Fruit fly (Drosophila melanogaster): ENCODE data around the gene GstD7.
A peak's percentile ranks its signal among the peaks of the same experiment; 100 is the strongest.

GstD7 gene

DNA sequence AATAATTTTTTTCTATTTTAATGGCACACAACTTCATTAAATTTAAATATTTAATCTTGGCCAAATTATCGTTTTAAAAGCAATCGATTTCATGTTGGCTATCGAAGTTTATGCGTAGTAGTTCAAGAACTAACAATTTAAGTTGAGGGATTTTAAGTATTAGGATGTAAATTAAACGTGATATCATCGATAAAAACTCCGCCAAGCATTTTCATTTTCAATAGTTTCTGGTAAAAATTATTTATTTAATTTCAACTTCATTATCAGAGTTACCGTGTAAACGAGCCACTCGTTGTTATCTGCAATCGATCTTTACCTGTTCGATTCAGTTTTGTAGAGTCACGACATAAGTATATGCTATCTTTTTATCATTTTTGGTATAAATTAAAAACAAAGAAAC, 24.6 kb downstream of the GstD7 start (continued):
- TF ChIP-seq net (GFP tag; optimal IDR thresholded peaks at IDR 0.05) (peak; percentile 94), Ets21C (GFP tag; optimal IDR thresholded peaks at IDR 0.05) (peak; percentile 92), esn (GFP tag; optimal IDR thresholded peaks at IDR 0.05) (peak; percentile 98), CG15336 (GFP tag; IDR thresholded peaks at IDR 0.05) (peak; percentile 95), Gug (GFP tag; IDR thresholded peaks at IDR 0.05) (peak; percentile 85), pdm3 (GFP tag; optimal IDR thresholded peaks at IDR 0.05) (peak; percentile 93), CG9139 (GFP tag; optimal IDR thresholded peaks at IDR 0.05) (peak; percentile 96), CG3032 (tag; optimal IDR thresholded peaks at IDR 0.05) (peak; percentile 98), Smox (GFP tag; optimal IDR thresholded peaks at IDR 0.05) (peak; percentile 96), cyc (GFP tag; optimal IDR thresholded peaks at IDR 0.05) (peak; percentile 99), Sox102F (GFP tag; optimal IDR thresholded peaks at IDR 0.05) (peak; percentile 98), CG11762 (GFP tag; optimal IDR thresholded peaks at IDR 0.05; ENCODE audit: insufficient read depth) (peak; percentile 99), CG8319 (GFP tag; optimal IDR thresholded peaks at IDR 0.05) (peak; percentile 94), CG10631 (GFP tag; optimal IDR thresholded peaks at IDR 0.05) (peak; percentile 91), CG1621 (tag; optimal IDR thresholded peaks at IDR 0.05) (peak; percentile 94), Hr38 (GFP tag; optimal IDR thresholded peaks at IDR 0.05) (no peak), Lpt (GFP tag; optimal IDR thresholded peaks at IDR 0.05) (peak; percentile 81), OdsH (GFP tag; optimal IDR thresholded peaks at IDR 0.05) (peak; percentile 95), CG3919 (GFP tag; optimal IDR thresholded peaks at IDR 0.05) (peak; percentile 100), vri (GFP tag; optimal IDR thresholded peaks at IDR 0.05) (peak; percentile 95), spab (GFP tag; optimal IDR thresholded peaks at IDR 0.05) (peak; percentile 98), fkh (GFP tag; optimal IDR thresholded peaks at IDR 0.05) (peak; percentile 73), lz (GFP tag; optimal IDR thresholded peaks at IDR 0.05) (peak; percentile 97), CG6854 (GFP tag; optimal IDR thresholded peaks at IDR 0.05) (peak; percentile 99), fd85E (GFP tag; optimal IDR thresholded peaks at IDR 0.05) (peak; percentile 97), CG11902 (GFP tag; optimal IDR thresholded peaks at IDR 0.05) (peak; percentile 96)

DNA sequence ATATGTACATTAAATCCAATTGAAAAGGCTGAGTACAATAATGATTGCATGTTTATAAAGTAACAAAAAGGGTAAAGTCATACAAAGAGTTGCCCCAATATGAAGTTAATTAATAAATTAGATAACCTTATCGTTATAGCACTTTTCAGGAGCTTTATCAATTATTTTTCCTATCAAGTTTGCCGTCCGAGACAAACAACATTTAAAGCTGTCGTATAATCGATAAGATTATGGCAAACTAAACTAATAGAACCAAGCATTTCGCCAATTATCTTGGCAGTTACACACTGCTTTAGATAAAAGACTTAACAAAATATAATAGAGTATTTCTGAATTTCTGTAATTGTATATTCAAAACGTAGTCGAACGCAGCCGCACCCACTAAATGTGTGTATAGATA, 26.8 kb downstream of the GstD7 start:
- TF ChIP-seq CG31627 (GFP tag; optimal IDR thresholded peaks at IDR 0.05), result no peak
- TF ChIP-seq fd59A (GFP tag; optimal IDR thresholded peaks at IDR 0.05), result no peak
- TF ChIP-seq vri (GFP tag; optimal IDR thresholded peaks at IDR 0.05), result peak; percentile 18
- TF ChIP-seq Eip93F (GFP tag; optimal IDR thresholded peaks at IDR 0.05), result peak; percentile 26

DNA sequence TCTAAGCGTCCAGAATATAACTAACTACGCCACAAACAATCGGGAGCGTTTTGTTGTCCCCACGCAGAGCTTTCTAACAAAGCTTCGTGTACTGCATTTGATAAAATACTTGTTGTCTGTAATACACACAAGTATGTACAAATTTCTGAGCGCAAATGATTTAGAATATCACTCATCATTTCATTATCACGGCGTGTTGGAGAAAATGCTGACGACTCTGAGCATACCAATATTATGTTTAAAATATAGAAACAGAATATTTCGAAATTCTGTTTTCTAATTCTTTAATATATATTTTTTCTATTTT, 27.6 kb downstream of the GstD7 start, which contains the start of gene Cyp9f2:
Cyp9f2 (minus strand) TSS at position 101 of the 307 bp plus-strand sequence.
- TF ChIP-seq CG3032 (tag; optimal IDR thresholded peaks at IDR 0.05) (no peak), CG34406 (GFP tag; optimal IDR thresholded peaks at IDR 0.05) (no peak), net (GFP tag; optimal IDR thresholded peaks at IDR 0.05) (no peak), Hr39 (GFP tag; optimal IDR thresholded peaks at IDR 0.05) (no peak), fd85E (GFP tag; optimal IDR thresholded peaks at IDR 0.05) (no peak), CG6163 (GFP tag; IDR thresholded peaks at IDR 0.05) (no peak), CG11294 (GFP tag; IDR thresholded peaks at IDR 0.05) (no peak), Eip75B (GFP tag; optimal IDR thresholded peaks at IDR 0.05) (no peak), pdm3 (GFP tag; optimal IDR thresholded peaks at IDR 0.05) (no peak), dac (GFP tag; optimal IDR thresholded peaks at IDR 0.05) (no peak), CG3919 (GFP tag; optimal IDR thresholded peaks at IDR 0.05) (no peak), Hr4 (GFP tag; optimal IDR thresholded peaks at IDR 0.05) (no peak)
